Worm (Caenorhabditis elegans) whole organism, L2 larva: ENCODE measurements around the gene T24E12.12.

ENCODE experiments used
- nhr-12 ChIP-seq: fragments of 150-350 bp; optimal IDR thresholded peaks from 2 replicates; lab custom pipeline; 2014; ENCODE audit warnings: missing biosample characterization, missing genetic modification characterization
- snpc-4 ChIP-seq: fragments of 150-350 bp; optimal IDR thresholded peaks from 2 replicates; lab custom pipeline; 2014; ENCODE audit warnings: missing biosample characterization, missing genetic modification characterization
- unc-39 ChIP-seq: fragments of 150-350 bp; optimal IDR thresholded peaks from 2 replicates; lab custom pipeline; 2014; ENCODE audit warnings: missing biosample characterization, missing genetic modification characterization
- zag-1 ChIP-seq: fragments of 150-350 bp; optimal IDR thresholded peaks from 2 replicates; lab custom pipeline; 2014; ENCODE audit warnings: missing biosample characterization, missing genetic modification characterization

ce11 chrII:3773130-3773529 lies 14.0 kb downstream of the T24E12.12 start, which contains the start of gene T24E12.10:
- TF ChIP-seq zag-1 (no peak), nhr-12 (tag; lab: Kevin White, UChicago) (no peak), snpc-4 (tag; lab: Kevin White, UChicago) (no peak), unc-39 (tag; lab: Kevin White, UChicago) (no peak)
